Worm (Caenorhabditis elegans): Measurements from ENCODE around the gene K03B8.8.

- no peak for TF ChIP-seq ref-1 (GFP tag; conservative IDR thresholded peaks at IDR 0.05)
- no peak for TF ChIP-seq klf-2 (GFP tag; conservative IDR thresholded peaks at IDR 0.05)
Observed at ce11 chrV:11454917-11455316, 44.1 kb upstream of the K03B8.8 start.
